Fruit fly (Drosophila melanogaster) whole organism, pupa: ENCODE results near the gene CG17633.

Experiments used
- CG10348 ChIP-seq: fragments of 200-800 bp; sonication (Bioruptor generic); IDR thresholded peaks from 2 replicates; pipeline ENCODE4 v1.3.6; 2022; ENCODE audit warnings: missing biosample characterization, missing genetic modification characterization
- CG12605 ChIP-seq: fragments of 200-800 bp; sonication (Bioruptor generic); IDR thresholded peaks from 2 replicates; pipeline ENCODE4 v1.3.6; 2022; ENCODE audit warnings: missing biosample characterization, missing genetic modification characterization
- CG14655 ChIP-seq: fragments of 200-800 bp; sonication (Bioruptor generic); optimal IDR thresholded peaks from 3 replicates; lab custom pipeline; 2017; ENCODE audit warnings: mild to moderate bottlenecking, missing biosample characterization, missing genetic modification reagents, missing genetic modification characterization
- CG32121 ChIP-seq: fragments of 200-800 bp; sonication (Bioruptor generic); IDR thresholded peaks from 2 replicates; pipeline ENCODE4 v1.3.6; 2022; ENCODE audit warnings: missing biosample characterization, missing genetic modification characterization
- CG34367 ChIP-seq: fragments of 200-800 bp; sonication (Bioruptor generic); optimal IDR thresholded peaks from 2 replicates; lab custom pipeline; 2018; ENCODE audit warnings: missing biosample characterization, mild to moderate bottlenecking, missing genetic modification characterization
- CG8159 ChIP-seq: fragments of 200-800 bp; sonication (Bioruptor generic); optimal IDR thresholded peaks from 3 replicates; lab custom pipeline; 2018; ENCODE audit warnings: missing biosample characterization, mild to moderate bottlenecking, missing genetic modification characterization, moderate library complexity
- CG8301 ChIP-seq: fragments of 200-800 bp; sonication (Bioruptor generic); optimal IDR thresholded peaks from 2 replicates; lab custom pipeline; 2018; ENCODE audit warnings: missing biosample characterization, mild to moderate bottlenecking, missing genetic modification characterization
- CG9948 ChIP-seq: fragments of 200-800 bp; sonication (Bioruptor generic); optimal IDR thresholded peaks from 2 replicates; lab custom pipeline; 2018; ENCODE audit warnings: missing biosample characterization, mild to moderate bottlenecking, missing genetic modification characterization, moderate library complexity
- EcR ChIP-seq: fragments of 200-800 bp; sonication (Bioruptor generic); optimal IDR thresholded peaks from 3 replicates; lab custom pipeline; 2019; ENCODE audit warnings: missing biosample characterization, missing genetic modification characterization, mild to moderate bottlenecking, moderate library complexity, missing genetic modification reagents
- Snoo ChIP-seq: fragments of 200-800 bp; sonication (Bioruptor generic); optimal IDR thresholded peaks from 3 replicates; lab custom pipeline; 2017; ENCODE audit warnings: missing biosample characterization, mild to moderate bottlenecking, missing genetic modification characterization, inconsistent platforms

DNA sequence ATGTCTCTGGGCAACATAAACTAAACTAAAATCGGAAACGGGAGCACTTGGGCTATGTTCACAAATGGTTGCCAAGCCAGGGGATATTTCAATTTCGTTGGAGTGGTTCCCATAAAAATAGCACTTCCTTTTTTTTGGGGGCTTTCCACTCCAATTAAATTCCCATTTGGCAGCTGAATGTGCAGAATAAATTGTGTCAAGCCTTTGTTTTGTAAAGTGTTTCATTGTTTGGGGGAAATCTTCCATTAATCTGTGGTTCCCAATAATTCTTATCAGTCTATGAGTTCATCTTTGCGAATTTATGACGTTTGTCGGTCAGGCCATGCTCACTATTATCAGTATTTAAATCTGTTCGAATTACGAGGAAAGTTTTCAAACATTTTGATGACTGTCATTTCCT is 9.1 kb downstream of the CG17633 start:
- TF ChIP-seq CG32121 (GFP tag; lab: Robert Waterston, UW) = no peak
- TF ChIP-seq CG34367 = no peak
- no peak for TF ChIP-seq CG12605 (GFP tag; lab: Robert Waterston, UW)
- no peak for TF ChIP-seq Snoo
- no peak for TF ChIP-seq EcR (GFP tag; lab: Kevin White, UChicago)
- no peak for TF ChIP-seq CG14655 (GFP tag; lab: Kevin White, UChicago)
- no peak for TF ChIP-seq CG9948 (tag; lab: Kevin White, UChicago)
- TF ChIP-seq CG8301 = no peak
- TF ChIP-seq CG8159 (tag; lab: Kevin White, UChicago) = no peak
- no peak for TF ChIP-seq CG10348
